Fruit fly (Drosophila melanogaster): ENCODE measurements around the gene Hibch.

Hibch gene

DNA sequence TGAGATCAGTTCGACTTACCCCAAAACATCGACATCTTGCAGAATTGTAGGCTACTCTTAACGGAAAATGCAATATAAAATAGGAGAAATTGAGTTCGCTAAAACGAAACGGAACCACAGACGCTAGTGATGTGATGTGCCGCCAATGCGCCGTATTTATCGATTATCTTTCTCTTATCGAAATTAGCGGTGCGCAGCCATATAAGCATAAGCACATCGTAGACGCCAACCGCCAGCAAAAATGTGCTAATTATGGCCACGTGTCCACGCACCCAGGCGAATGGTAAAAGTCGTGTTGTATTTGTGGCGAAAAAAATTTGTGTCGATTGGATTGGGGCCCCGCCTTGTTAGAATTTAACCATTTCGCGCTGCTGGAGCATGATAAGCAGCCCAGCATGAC, 24.0 kb upstream of the Hibch start, which contains the start of the genes Fkbp39 and Cyfip (continued):
- no peak for TF ChIP-seq CG10462 (GFP tag; optimal IDR thresholded peaks at IDR 0.05)
- peak; percentile 65 for TF ChIP-seq hbn (GFP tag; IDR thresholded peaks at IDR 0.05; ENCODE audit: partially characterized antibody)
- TF ChIP-seq salm (tag; optimal IDR thresholded peaks at IDR 0.05), result no peak
- TF ChIP-seq emc (GFP tag; optimal IDR thresholded peaks at IDR 0.05), result no peak
- TF ChIP-seq CG10274 (GFP tag; optimal IDR thresholded peaks at IDR 0.05), result no peak
- TF ChIP-seq gsb-n (tag; optimal IDR thresholded peaks at IDR 0.05), result no peak
- TF ChIP-seq Hsf (GFP tag; optimal IDR thresholded peaks at IDR 0.05), result peak; percentile 46
- no peak for TF ChIP-seq CG18476 (GFP tag; optimal IDR thresholded peaks at IDR 0.05)
- peak; percentile 64 for TF ChIP-seq HLH54F (GFP tag; optimal IDR thresholded peaks at IDR 0.05)
- TF ChIP-seq mam (GFP tag; optimal IDR thresholded peaks at IDR 0.05), result peak; percentile 69
- TF ChIP-seq dati (GFP tag; IDR thresholded peaks at IDR 0.05), result no peak
- TF ChIP-seq Dp (GFP tag; optimal IDR thresholded peaks at IDR 0.05), result peak; percentile 71
- TF ChIP-seq CG1233 (GFP tag; optimal IDR thresholded peaks at IDR 0.05), result no peak
- no peak for TF ChIP-seq Camta (GFP tag; optimal IDR thresholded peaks at IDR 0.05)
- no peak for TF ChIP-seq pnt (GFP tag; optimal IDR thresholded peaks at IDR 0.05)
- TF ChIP-seq ro (GFP tag; IDR thresholded peaks at IDR 0.05), result no peak
- TF ChIP-seq nerfin-1 (tag; optimal IDR thresholded peaks at IDR 0.05), result no peak
- TF ChIP-seq CG4854 (GFP tag; optimal IDR thresholded peaks at IDR 0.05), result peak; percentile 30
- peak; percentile 80 for TF ChIP-seq Dbx (GFP tag; IDR thresholded peaks at IDR 0.05)
- TF ChIP-seq knrl (GFP tag; IDR thresholded peaks at IDR 0.05; ENCODE audit: partially characterized antibody), result peak; percentile 68
- no peak for TF ChIP-seq bowl (GFP tag; IDR thresholded peaks at IDR 0.05)
- TF ChIP-seq CG1529 (GFP tag; optimal IDR thresholded peaks at IDR 0.05), result no peak
- TF ChIP-seq caup (GFP tag; optimal IDR thresholded peaks at IDR 0.05; ENCODE audit: severe bottlenecking), result peak; percentile 64
- TF ChIP-seq stwl (tag; optimal IDR thresholded peaks at IDR 0.05), result peak; percentile 65
- TF ChIP-seq Fer3 (tag; optimal IDR thresholded peaks at IDR 0.05), result peak; percentile 27
- no peak for TF ChIP-seq CG12071 (GFP tag; optimal IDR thresholded peaks at IDR 0.05)
- TF ChIP-seq CG30431 (GFP tag; optimal IDR thresholded peaks at IDR 0.05), result no peak
- TF ChIP-seq CG7987 (GFP tag; optimal IDR thresholded peaks at IDR 0.05), result peak; percentile 56
- TF ChIP-seq CG12219 (GFP tag; optimal IDR thresholded peaks at IDR 0.05), result no peak
- TF ChIP-seq CG11696 (GFP tag; IDR thresholded peaks at IDR 0.05), result no peak
- TF ChIP-seq CG3281 (GFP tag; optimal IDR thresholded peaks at IDR 0.05), result no peak
- no peak for TF ChIP-seq Spps (tag; optimal IDR thresholded peaks at IDR 0.05)
- peak; percentile 47 for TF ChIP-seq CG18011 (GFP tag; optimal IDR thresholded peaks at IDR 0.05)
- no peak for TF ChIP-seq CG7372 (GFP tag; IDR thresholded peaks at IDR 0.05)
- no peak for TF ChIP-seq sens-2 (GFP tag; IDR thresholded peaks at IDR 0.05)
- TF ChIP-seq CG3838 (GFP tag; optimal IDR thresholded peaks at IDR 0.05), result no peak
- TF ChIP-seq CG13123 (GFP tag; optimal IDR thresholded peaks at IDR 0.05), result no peak
- peak; percentile 74; the same call in 2 of the 3 replicates for TF ChIP-seq CG11560 (tag; IDR thresholded peaks at IDR 0.05)
- peak; percentile 75 for TF ChIP-seq CG14710 (tag; optimal IDR thresholded peaks at IDR 0.05)
- no peak for TF ChIP-seq Oli (tag; optimal IDR thresholded peaks at IDR 0.05)
- TF ChIP-seq CG3847 (GFP tag; IDR thresholded peaks at IDR 0.05), result peak; percentile 69
- TF ChIP-seq schlank (tag; optimal IDR thresholded peaks at IDR 0.05), result no peak
- no peak for TF ChIP-seq ac (GFP tag; optimal IDR thresholded peaks at IDR 0.05)
- no peak for TF ChIP-seq sima (GFP tag; optimal IDR thresholded peaks at IDR 0.05)
- TF ChIP-seq pros (GFP tag; optimal IDR thresholded peaks at IDR 0.05), result no peak
- TF ChIP-seq MESR4 (GFP tag; optimal IDR thresholded peaks at IDR 0.05), result peak; percentile 94
- TF ChIP-seq CG2116 (GFP tag; optimal IDR thresholded peaks at IDR 0.05), result peak; percentile 89
- TF ChIP-seq lola (GFP tag; optimal IDR thresholded peaks at IDR 0.05), result no peak
- no peak for TF ChIP-seq cad (GFP tag; optimal IDR thresholded peaks at IDR 0.05)
- peak; percentile 71 for TF ChIP-seq CG2120 (GFP tag; optimal IDR thresholded peaks at IDR 0.05)
- no peak for TF ChIP-seq CG1024 (GFP tag; IDR thresholded peaks at IDR 0.05)
